4 fruit fly cellular contexts compared by ENCODE assay signal in the genomic region with DNA sequence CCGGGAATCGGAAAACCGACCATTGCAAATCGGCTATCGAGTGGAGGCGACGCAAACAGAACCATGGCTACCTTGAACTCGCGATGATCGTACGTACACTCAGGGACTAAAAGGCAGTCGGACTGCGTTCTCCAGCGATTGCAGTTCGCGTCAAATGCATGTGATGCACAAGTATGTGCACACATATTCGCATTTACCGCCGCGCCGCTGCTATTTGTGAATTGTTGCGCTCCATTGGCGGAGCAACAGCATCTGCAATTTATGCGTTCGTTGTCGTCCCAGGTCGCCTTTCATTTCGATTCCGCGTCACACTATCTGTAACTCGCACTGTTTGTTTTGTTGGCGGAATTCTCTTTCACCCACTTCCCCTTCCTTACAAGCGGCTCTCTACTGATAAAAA.
TF ChIP-seq lines count a peak whose summit lies in the region.

No protein-coding gene starts in this region.

- no peak for TF ChIP-seq CTCF in whole organism, embryonic (GFP tag; optimal IDR thresholded peaks at IDR 0.05; lab: Kevin White, UChicago)

TF ChIP-seq in whole organism, embryonic, 481 proteins besides CTCF, POLR2A, EP300 and RAD21:
- TF ChIP-seq Meics (GFP tag; optimal IDR thresholded peaks at IDR 0.05; lab: Kevin White, UChicago) (no peak), CG15479 (GFP tag; optimal IDR thresholded peaks at IDR 0.05; lab: Kevin White, UChicago) (peak; percentile 75), Ets65A (GFP tag; lab: Kevin White, UChicago) (peak; percentile 5), rib (GFP tag; IDR thresholded peaks at IDR 0.05; lab: Robert Waterston, UW) (no peak), sisA (GFP tag; IDR thresholded peaks at IDR 0.05; lab: Robert Waterston, UW) (no peak), MESR4 (GFP tag; optimal IDR thresholded peaks at IDR 0.05; lab: Kevin White, UChicago) (no peak), dysf (GFP tag; IDR thresholded peaks at IDR 0.05; lab: Robert Waterston, UW) (0 out of 3 replicates have a peak, but pooled peaks have one; percentile 26), tio (GFP tag; optimal IDR thresholded peaks at IDR 0.05; lab: Kevin White, UChicago) (no peak), Drgx (GFP tag; IDR thresholded peaks at IDR 0.05; lab: Robert Waterston, UW) (no peak), CG17612 (GFP tag; IDR thresholded peaks at IDR 0.05; lab: Robert Waterston, UW) (no peak)

TF ChIP-seq in whole organism, prepupa, 60 proteins besides CTCF, POLR2A, EP300 and RAD21:
- no peak for TF ChIP-seq Gug (GFP tag; IDR thresholded peaks at IDR 0.05; lab: Robert Waterston, UW)
- peak; percentile 78 for TF ChIP-seq svp (GFP tag; lab: Kevin White, UChicago)
- peak; percentile 17 for TF ChIP-seq Eip78C (GFP tag; lab: Kevin White, UChicago)
- TF ChIP-seq Lpt (GFP tag; optimal IDR thresholded peaks at IDR 0.05; lab: Kevin White, UChicago) = no peak
- TF ChIP-seq ss (GFP tag; optimal IDR thresholded peaks at IDR 0.05; lab: Kevin White, UChicago) = peak; percentile 18 to 23
- peak; percentile 12 for TF ChIP-seq dsx (GFP tag; optimal IDR thresholded peaks at IDR 0.05; lab: Kevin White, UChicago; ENCODE audit: poor library complexity, severe bottlenecking)
- TF ChIP-seq CG3032 (tag; optimal IDR thresholded peaks at IDR 0.05; lab: Kevin White, UChicago) = no peak
- TF ChIP-seq CG6163 (GFP tag; IDR thresholded peaks at IDR 0.05; lab: Robert Waterston, UW) = 0 out of 3 replicates have a peak, but pooled peaks have one; percentile 47
- TF ChIP-seq esn (GFP tag; optimal IDR thresholded peaks at IDR 0.05; lab: Kevin White, UChicago) = peak; percentile 0
- no peak for TF ChIP-seq CG11902 (GFP tag; optimal IDR thresholded peaks at IDR 0.05; lab: Kevin White, UChicago)
TF ChIP-seq in whole organism, prepupa: peak in this region for 6.

TF ChIP-seq in whole organism, pupa, 21 proteins besides CTCF, POLR2A, EP300 and RAD21:
- peak; percentile 2 for TF ChIP-seq gl (tag; optimal IDR thresholded peaks at IDR 0.05; lab: Kevin White, UChicago)
- TF ChIP-seq CG32121 (GFP tag; IDR thresholded peaks at IDR 0.05; lab: Robert Waterston, UW) = peak; percentile 15; the same call in 1 of the 2 replicates
- TF ChIP-seq CG17806 (tag; optimal IDR thresholded peaks at IDR 0.05; lab: Kevin White, UChicago) = no peak
- no peak for TF ChIP-seq CG34367 (tag; optimal IDR thresholded peaks at IDR 0.05; lab: Kevin White, UChicago)
- no peak for TF ChIP-seq Snoo (tag; optimal IDR thresholded peaks at IDR 0.05; lab: Kevin White, UChicago)
- TF ChIP-seq EcR (GFP tag; optimal IDR thresholded peaks at IDR 0.05; lab: Kevin White, UChicago) = peak; percentile 91
- TF ChIP-seq CG4496 (GFP tag; IDR thresholded peaks at IDR 0.05; lab: Robert Waterston, UW) = peak; percentile 25; the same call in 1 of the 3 replicates
- TF ChIP-seq fd96Ca (GFP tag; IDR thresholded peaks at IDR 0.05; lab: Robert Waterston, UW) = 0 out of 3 replicates have a peak, but pooled peaks have one; percentile 28
- peak; percentile 81 for TF ChIP-seq CG13204 (GFP tag; optimal IDR thresholded peaks at IDR 0.05; lab: Kevin White, UChicago)
- TF ChIP-seq CG8301 (tag; optimal IDR thresholded peaks at IDR 0.05; lab: Kevin White, UChicago) = no peak
- no peak for TF ChIP-seq CG8159 (tag; optimal IDR thresholded peaks at IDR 0.05; lab: Kevin White, UChicago)

TF ChIP-seq in whole organism, wandering third instar larva, 38 proteins besides CTCF, POLR2A, EP300 and RAD21:
- peak; percentile 49 for TF ChIP-seq jim (GFP tag; optimal IDR thresholded peaks at IDR 0.05; lab: Kevin White, UChicago)
- no peak for TF ChIP-seq woc (GFP tag; optimal IDR thresholded peaks at IDR 0.05; lab: Kevin White, UChicago)
